Worm (Caenorhabditis elegans): Measurements from ENCODE around the gene C07D10.1.
A peak's percentile ranks its signal among the peaks of the same experiment; 100 is the strongest.

C07D10.1 gene

ce11 chrII:7381142-7381611 lies 17.6 kb upstream of the C07D10.1 start, which contains the start of gene C07D10.5:
Gene C07D10.5 (plus strand): TSS chrII:7381561.
- no peak for TF ChIP-seq gei-8 (GFP tag; optimal IDR thresholded peaks at IDR 0.05)
- TF ChIP-seq hif-1 (tag; optimal IDR thresholded peaks at IDR 0.05), result no peak
- no peak for TF ChIP-seq saeg-2 (GFP tag; IDR thresholded peaks at IDR 0.05)
- no peak for TF ChIP-seq lin-1 (GFP tag; IDR thresholded peaks at IDR 0.05)
- no peak for TF ChIP-seq nhr-11 (tag; optimal IDR thresholded peaks at IDR 0.05)
- TF ChIP-seq tag-97 (GFP tag; IDR thresholded peaks at IDR 0.05), result no peak
- TF ChIP-seq arid-1 (GFP tag; conservative IDR thresholded peaks at IDR 0.05), result no peak
- TF ChIP-seq D1046.2 (GFP tag; IDR thresholded peaks at IDR 0.05), result no peak
- no peak for TF ChIP-seq ZK546.5 (tag; optimal IDR thresholded peaks at IDR 0.05)
- no peak for TF ChIP-seq pha-4 (GFP tag; IDR thresholded peaks at IDR 0.05)
- no peak for TF ChIP-seq pha-4 (tag; optimal IDR thresholded peaks at IDR 0.05)
- no peak for TF ChIP-seq nhr-237 (tag; optimal IDR thresholded peaks at IDR 0.05)
- TF ChIP-seq ceh-20 (GFP tag; IDR thresholded peaks at IDR 0.05), result no peak
- no peak for TF ChIP-seq fos-1 (tag; optimal IDR thresholded peaks at IDR 0.05)
- TF ChIP-seq mep-1 (tag; optimal IDR thresholded peaks at IDR 0.05), result no peak
- TF ChIP-seq ztf-7 (tag; optimal IDR thresholded peaks at IDR 0.05), result no peak
- TF ChIP-seq lin-13 (GFP tag; optimal IDR thresholded peaks at IDR 0.05), result no peak
- TF ChIP-seq rbr-2 (tag; optimal IDR thresholded peaks at IDR 0.05), result no peak
- no peak for TF ChIP-seq madf-9 (GFP tag; conservative IDR thresholded peaks at IDR 0.05)
- TF ChIP-seq cey-2 (tag; optimal IDR thresholded peaks at IDR 0.05; ENCODE audit: borderline replicate concordance, insufficient read depth), result no peak
- TF ChIP-seq sdz-12 (GFP tag; optimal IDR thresholded peaks at IDR 0.05), result no peak

- TF ChIP-seq nhr-28 (tag; optimal IDR thresholded peaks at IDR 0.05) (peak; percentile 15), rbr-2 (tag; optimal IDR thresholded peaks at IDR 0.05) (no peak), hlh-30 (tag; optimal IDR thresholded peaks at IDR 0.05; ENCODE audit: insufficient read depth) (peak; percentile 11), hlh-11 (tag; optimal IDR thresholded peaks at IDR 0.05) (peak; percentile 58), daf-19 (GFP tag; conservative IDR thresholded peaks at IDR 0.05) (no peak), T20F7.1 (GFP tag; optimal IDR thresholded peaks at IDR 0.05) (peak; percentile 26), dmd-6 (GFP tag; IDR thresholded peaks at IDR 0.05) (peak; percentile 77), dve-1 (tag; optimal IDR thresholded peaks at IDR 0.05; ENCODE audit: insufficient read depth) (peak; percentile 71), daf-16 (GFP tag; optimal IDR thresholded peaks at IDR 0.05) (no peak), daf-16 (tag; optimal IDR thresholded peaks at IDR 0.05) (peak; percentile 91)
Measured at ce11 chrII:7381947-7382346, 16.9 kb upstream of the C07D10.1 start.

- TF ChIP-seq zip-11 (GFP tag; IDR thresholded peaks at IDR 0.05), result no peak
- peak; percentile 1 for TF ChIP-seq aha-1 (tag)
Measured at ce11 chrII:7385442-7385841, 13.4 kb upstream of the C07D10.1 start, which contains the start of gene sre-3. Gene sre-3 (plus strand): TSS chrII:7385742.

ce11 chrII:7390335-7390734 lies 8.5 kb upstream of the C07D10.1 start:
- TF ChIP-seq lin-38 (GFP tag; IDR thresholded peaks at IDR 0.05) (no peak), mxl-3 (GFP tag; optimal IDR thresholded peaks at IDR 0.05) (peak; percentile 48), rbr-2 (tag; optimal IDR thresholded peaks at IDR 0.05) (peak; percentile 27), snpc-1.2 (GFP tag; IDR thresholded peaks at IDR 0.05) (no peak), lin-39 (tag; optimal IDR thresholded peaks at IDR 0.05) (no peak), mdt-29 (GFP tag; IDR thresholded peaks at IDR 0.05) (no peak), ctbp-1 (GFP tag; IDR thresholded peaks at IDR 0.05) (0 out of 2 replicates have a peak, but pooled peaks have one; percentile 44), mdl-1 (tag; optimal IDR thresholded peaks at IDR 0.05) (peak in 1 of 2 experiments; percentile 60), daf-16 (GFP tag; optimal IDR thresholded peaks at IDR 0.05) (peak in 1 of 2 experiments; percentile 29), daf-16 (tag; optimal IDR thresholded peaks at IDR 0.05) (peak; percentile 13), hlh-11 (tag; optimal IDR thresholded peaks at IDR 0.05) (peak; percentile 35), aha-1 (tag) (peak; percentile 45), unc-62 (GFP tag; optimal IDR thresholded peaks at IDR 0.05 in 1 of 2) (peak in 1 of 2 experiments; percentile 57), unc-62 (tag; optimal IDR thresholded peaks at IDR 0.05) (no peak)
